Fruit fly (Drosophila melanogaster): ENCODE measurements around the gene CG14074.

Gene CG14074

dm6 chr3L:18867521-18867920, 1.5 kb downstream of the CG14074 start, which contains the start of gene Dysb (continued):
- TF ChIP-seq fd96Cb (tag; optimal IDR thresholded peaks at IDR 0.05): peak; percentile 78
- TF ChIP-seq CrebB (tag; optimal IDR thresholded peaks at IDR 0.05): peak; percentile 75
- TF ChIP-seq MTF-1 (GFP tag; optimal IDR thresholded peaks at IDR 0.05; ENCODE audit: borderline replicate concordance): peak; percentile 84
- TF ChIP-seq vvl (GFP tag; IDR thresholded peaks at IDR 0.05): peak; percentile 98

DNA sequence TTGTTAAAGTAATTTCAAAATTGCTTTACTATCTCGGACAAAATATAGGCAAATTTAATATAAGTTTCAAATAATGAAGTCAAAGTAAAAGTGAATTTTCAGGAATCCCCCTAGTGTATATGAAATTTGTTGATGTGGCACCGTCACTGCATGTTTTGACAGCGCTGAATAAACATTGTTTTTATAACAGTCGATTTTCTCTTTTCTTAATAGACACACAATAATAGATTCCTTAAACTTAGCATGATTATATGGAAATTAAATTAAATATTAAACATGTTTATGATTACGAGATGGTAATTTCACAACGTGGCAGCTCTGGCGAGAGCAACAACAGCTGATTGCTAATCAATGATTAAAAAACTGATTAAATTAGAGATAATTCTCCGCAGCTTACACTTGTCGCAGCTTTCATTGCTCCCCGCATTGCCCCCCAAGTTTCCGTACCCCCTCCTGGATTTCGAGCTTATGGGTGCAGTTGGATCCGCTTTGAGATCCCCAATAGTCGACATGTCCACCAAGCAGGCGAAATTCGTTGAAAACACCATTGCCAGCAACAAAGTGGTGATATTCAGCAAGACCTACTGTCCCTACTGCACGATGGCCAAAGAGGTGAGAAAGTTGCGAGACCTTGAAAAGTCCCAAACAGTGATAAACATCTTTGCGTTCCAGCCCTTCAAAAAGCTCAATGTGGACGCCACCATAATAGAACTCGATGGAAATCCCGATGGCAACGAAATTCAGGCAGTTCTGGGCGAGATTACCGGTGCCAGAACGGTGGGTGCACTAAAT, 3.2 kb downstream of the CG14074 start, which contains the start of gene Grx1:
Grx1 (plus strand) TSS at position 196 of the 792 bp plus-strand sequence.
- TF ChIP-seq NC2β (GFP tag; optimal IDR thresholded peaks at IDR 0.05): peak; percentile 53
- no peak for TF ChIP-seq CG7372 (GFP tag; IDR thresholded peaks at IDR 0.05)
- TF ChIP-seq CG3065 (GFP tag; optimal IDR thresholded peaks at IDR 0.05): no peak
- no peak for TF ChIP-seq CG11093 (GFP tag; IDR thresholded peaks at IDR 0.05)
- peak; percentile 38 for TF ChIP-seq Mes4 (GFP tag; optimal IDR thresholded peaks at IDR 0.05)
- TF ChIP-seq B-H2 (GFP tag; optimal IDR thresholded peaks at IDR 0.05): peak; percentile 40
- peak; percentile 38 for TF ChIP-seq CG18619 (GFP tag; optimal IDR thresholded peaks at IDR 0.05)
- TF ChIP-seq CG10979 (tag; optimal IDR thresholded peaks at IDR 0.05): peak; percentile 51
- peak; percentile 58 for TF ChIP-seq CG34376 (GFP tag; optimal IDR thresholded peaks at IDR 0.05)
- TF ChIP-seq trh (GFP tag; optimal IDR thresholded peaks at IDR 0.05): no peak
- no peak for TF ChIP-seq amos (GFP tag; IDR thresholded peaks at IDR 0.05; ENCODE audit: partially characterized antibody)
- peak; percentile 68 for TF ChIP-seq Xbp1 (GFP tag; optimal IDR thresholded peaks at IDR 0.05)
- TF ChIP-seq sens (GFP tag): peak; percentile 95
- no peak for TF ChIP-seq chinmo (GFP tag; IDR thresholded peaks at IDR 0.05; ENCODE audit: partially characterized antibody)
- TF ChIP-seq NFAT (GFP tag; IDR thresholded peaks at IDR 0.05): peak; percentile 42; the same call in 1 of the 2 replicates
- TF ChIP-seq tna (GFP tag; IDR thresholded peaks at IDR 0.05; ENCODE audit: partially characterized antibody): no peak
- TF ChIP-seq CG10366 (GFP tag; IDR thresholded peaks at IDR 0.05): no peak; the same call in 1 of the 2 replicates
- no peak for TF ChIP-seq ranshi (GFP tag; IDR thresholded peaks at IDR 0.05)
- peak; percentile 55 for TF ChIP-seq gcm (GFP tag; optimal IDR thresholded peaks at IDR 0.05)
- no peak for TF ChIP-seq eyg (GFP tag; optimal IDR thresholded peaks at IDR 0.05)
- no peak for TF ChIP-seq hb (GFP tag; IDR thresholded peaks at IDR 0.05; ENCODE audit: partially characterized antibody)
- peak; percentile 71 for TF ChIP-seq D19A (tag; optimal IDR thresholded peaks at IDR 0.05)
- TF ChIP-seq lilli (GFP tag; optimal IDR thresholded peaks at IDR 0.05): peak; percentile 80
- TF ChIP-seq pb (GFP tag; optimal IDR thresholded peaks at IDR 0.05): no peak
- peak; percentile 53 for TF ChIP-seq dmrt11E (tag; optimal IDR thresholded peaks at IDR 0.05)
- peak; percentile 54 for TF ChIP-seq CG13287 (GFP tag; IDR thresholded peaks at IDR 0.05; ENCODE audit: partially characterized antibody)
- TF ChIP-seq CG10267 (tag; optimal IDR thresholded peaks at IDR 0.05): peak; percentile 62
- TF ChIP-seq E2f2 (GFP tag; IDR thresholded peaks at IDR 0.05): peak; percentile 45; the same call in 1 of the 2 replicates
- TF ChIP-seq sima (GFP tag; optimal IDR thresholded peaks at IDR 0.05): no peak
- TF ChIP-seq tin (GFP tag; optimal IDR thresholded peaks at IDR 0.05): peak; percentile 59
- no peak for TF ChIP-seq E2f1 (GFP tag; IDR thresholded peaks at IDR 0.05)
- TF ChIP-seq Blimp-1 (GFP tag; optimal IDR thresholded peaks at IDR 0.05): peak; percentile 79
- TF ChIP-seq CG18599 (GFP tag; optimal IDR thresholded peaks at IDR 0.05): peak; percentile 52
- peak; percentile 40 for TF ChIP-seq CG7786 (GFP tag; optimal IDR thresholded peaks at IDR 0.05)
- TF ChIP-seq CG4820 (GFP tag; optimal IDR thresholded peaks at IDR 0.05): peak; percentile 31
- TF ChIP-seq Ptx1 (GFP tag; IDR thresholded peaks at IDR 0.05): peak; percentile 52
- TF ChIP-seq CG12659 (GFP tag; optimal IDR thresholded peaks at IDR 0.05): peak; percentile 73
- peak; percentile 33 for TF ChIP-seq odd (GFP tag; optimal IDR thresholded peaks at IDR 0.05)
- TF ChIP-seq CG10209 (GFP tag; optimal IDR thresholded peaks at IDR 0.05): peak; percentile 41
- TF ChIP-seq CG8944 (GFP tag; optimal IDR thresholded peaks at IDR 0.05): peak; percentile 4
- TF ChIP-seq CG16779 (GFP tag; IDR thresholded peaks at IDR 0.05): no peak
- TF ChIP-seq CG17802 (tag; optimal IDR thresholded peaks at IDR 0.05): peak; percentile 81
- no peak for TF ChIP-seq NK7.1 (GFP tag; optimal IDR thresholded peaks at IDR 0.05)
